Fruit fly (Drosophila melanogaster) whole organism, pupa: ENCODE data around the gene spel1.

Experiments used
- CG10348 ChIP-seq: fragments of 200-800 bp; sonication (Bioruptor generic); IDR thresholded peaks from 2 replicates; pipeline ENCODE4 v1.3.6; 2022; ENCODE audit warnings: missing biosample characterization, missing genetic modification characterization
- CG12605 ChIP-seq: fragments of 200-800 bp; sonication (Bioruptor generic); IDR thresholded peaks from 2 replicates; pipeline ENCODE4 v1.3.6; 2022; ENCODE audit warnings: missing biosample characterization, missing genetic modification characterization
- CG13204 ChIP-seq: fragments of 200-800 bp; sonication (Bioruptor generic); optimal IDR thresholded peaks from 2 replicates; lab custom pipeline; 2018; ENCODE audit warnings: missing biosample characterization, mild to moderate bottlenecking, missing genetic modification characterization, moderate library complexity
- CG14655 ChIP-seq: fragments of 200-800 bp; sonication (Bioruptor generic); optimal IDR thresholded peaks from 3 replicates; lab custom pipeline; 2017; ENCODE audit warnings: mild to moderate bottlenecking, missing biosample characterization, missing genetic modification reagents, missing genetic modification characterization
- CG15710 ChIP-seq: fragments of 200-800 bp; sonication (Bioruptor generic); optimal IDR thresholded peaks from 2 replicates; lab custom pipeline; 2018; ENCODE audit warnings: missing biosample characterization, mild to moderate bottlenecking, missing genetic modification characterization, moderate library complexity
- CG17806 ChIP-seq: fragments of 200-800 bp; sonication (Bioruptor generic); optimal IDR thresholded peaks from 2 replicates; lab custom pipeline; 2018; ENCODE audit warnings: missing biosample characterization, mild to moderate bottlenecking, missing genetic modification characterization, moderate library complexity
- CG32121 ChIP-seq: fragments of 200-800 bp; sonication (Bioruptor generic); IDR thresholded peaks from 2 replicates; pipeline ENCODE4 v1.3.6; 2022; ENCODE audit warnings: missing biosample characterization, missing genetic modification characterization
- CG34367 ChIP-seq: fragments of 200-800 bp; sonication (Bioruptor generic); optimal IDR thresholded peaks from 2 replicates; lab custom pipeline; 2018; ENCODE audit warnings: missing biosample characterization, mild to moderate bottlenecking, missing genetic modification characterization
- CG4496 ChIP-seq: fragments of 200-800 bp; sonication (Bioruptor generic); IDR thresholded peaks from 3 replicates; pipeline ENCODE4 v1.3.6; 2022; ENCODE audit warnings: missing biosample characterization, missing genetic modification characterization
- CG8159 ChIP-seq: fragments of 200-800 bp; sonication (Bioruptor generic); optimal IDR thresholded peaks from 3 replicates; lab custom pipeline; 2018; ENCODE audit warnings: missing biosample characterization, mild to moderate bottlenecking, missing genetic modification characterization, moderate library complexity
- CG8301 ChIP-seq: fragments of 200-800 bp; sonication (Bioruptor generic); optimal IDR thresholded peaks from 2 replicates; lab custom pipeline; 2018; ENCODE audit warnings: missing biosample characterization, mild to moderate bottlenecking, missing genetic modification characterization
- CG9948 ChIP-seq: fragments of 200-800 bp; sonication (Bioruptor generic); optimal IDR thresholded peaks from 2 replicates; lab custom pipeline; 2018; ENCODE audit warnings: missing biosample characterization, mild to moderate bottlenecking, missing genetic modification characterization, moderate library complexity
- D1 ChIP-seq: fragments of 200-800 bp; sonication (Bioruptor generic); optimal IDR thresholded peaks from 2 replicates; lab custom pipeline; 2018; ENCODE audit warnings: missing biosample characterization, mild to moderate bottlenecking, missing genetic modification characterization, moderate library complexity
- EcR ChIP-seq: fragments of 200-800 bp; sonication (Bioruptor generic); optimal IDR thresholded peaks from 3 replicates; lab custom pipeline; 2019; ENCODE audit warnings: missing biosample characterization, missing genetic modification characterization, mild to moderate bottlenecking, moderate library complexity, missing genetic modification reagents
- Ets98B ChIP-seq: fragments of 200-800 bp; sonication (Bioruptor generic); IDR thresholded peaks from 2 replicates; pipeline ENCODE4 v1.3.6; 2022; ENCODE audit warnings: missing biosample characterization, missing genetic modification characterization
- Pif1A ChIP-seq: fragments of 200-800 bp; sonication (Bioruptor generic); optimal IDR thresholded peaks from 3 replicates; lab custom pipeline; 2016; ENCODE audit warnings: missing biosample characterization, missing genetic modification characterization
- Pif1B ChIP-seq: fragments of 200-800 bp; sonication (Bioruptor generic); optimal IDR thresholded peaks from 3 replicates; lab custom pipeline; 2016; ENCODE audit warnings: missing biosample characterization, missing genetic modification characterization
- Snoo ChIP-seq: fragments of 200-800 bp; sonication (Bioruptor generic); optimal IDR thresholded peaks from 3 replicates; lab custom pipeline; 2017; ENCODE audit warnings: missing biosample characterization, mild to moderate bottlenecking, missing genetic modification characterization, inconsistent platforms
- fd96Ca ChIP-seq: fragments of 200-800 bp; sonication (Bioruptor generic); IDR thresholded peaks from 3 replicates; pipeline ENCODE4 v1.3.6; 2022; ENCODE audit warnings: missing biosample characterization, missing genetic modification characterization
- gl ChIP-seq: fragments of 200-800 bp; sonication (Bioruptor generic); optimal IDR thresholded peaks from 2 replicates; lab custom pipeline; 2018; ENCODE audit warnings: missing biosample characterization, mild to moderate bottlenecking, missing genetic modification characterization
- rn ChIP-seq: fragments of 200-800 bp; sonication (Bioruptor generic); IDR thresholded peaks from 2 replicates; pipeline ENCODE4 v1.3.6; 2022; ENCODE audit warnings: missing biosample characterization, missing genetic modification characterization

Gene spel1

DNA sequence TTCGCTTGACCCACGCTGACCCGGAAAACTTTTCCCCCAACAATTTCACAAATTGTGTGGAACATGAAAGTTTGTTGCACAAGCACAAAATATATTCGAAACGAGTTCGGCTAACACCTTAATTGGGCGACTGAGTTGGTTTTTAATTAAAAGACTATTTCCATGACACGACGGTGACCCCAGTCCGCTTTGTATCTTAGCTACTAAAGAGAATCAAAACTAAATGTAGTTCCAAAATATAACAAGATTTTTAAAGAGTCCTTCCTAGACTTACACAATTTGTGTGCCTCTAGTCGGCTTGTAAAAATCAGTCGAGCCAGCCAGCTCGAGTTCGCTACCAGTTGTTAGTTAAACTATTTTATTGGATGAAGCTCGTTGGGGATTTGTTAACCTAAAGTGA is 23.9 kb upstream of the spel1 start, which contains the start of gene CG15286:
Gene CG15286, plus strand, starts transcription at position 301 of the 400 bp plus-strand sequence.
- TF ChIP-seq CG34367 (tag; lab: Kevin White, UChicago): no peak
- no peak for TF ChIP-seq rn (GFP tag; lab: Robert Waterston, UW)

DNA sequence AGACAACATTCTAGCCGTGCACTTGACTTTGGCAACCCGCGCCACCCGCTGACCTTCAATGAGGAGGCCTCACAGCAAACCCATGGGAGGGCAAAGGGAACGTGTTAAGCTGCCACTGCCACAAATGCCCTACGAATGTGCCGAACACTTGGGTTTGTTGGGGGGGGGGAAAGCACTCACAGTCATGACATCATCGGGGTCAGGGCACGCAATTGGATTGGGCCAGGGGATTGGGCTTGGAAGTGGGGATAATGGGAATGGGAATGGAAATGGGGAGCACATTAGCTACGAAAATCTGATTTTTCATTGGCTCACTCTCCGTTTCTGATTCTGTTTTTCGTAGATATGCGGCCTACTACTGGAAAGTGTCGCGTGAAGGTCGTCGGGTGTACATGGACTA is 20.9 kb upstream of the spel1 start:
- no peak for TF ChIP-seq CG12605
- no peak for TF ChIP-seq CG8301 (tag; lab: Kevin White, UChicago)
- TF ChIP-seq Pif1A: no peak
- no peak for TF ChIP-seq EcR
- no peak for TF ChIP-seq rn (GFP tag; lab: Robert Waterston, UW)
- TF ChIP-seq CG13204 (GFP tag; lab: Kevin White, UChicago): no peak
- no peak for TF ChIP-seq D1 (tag; lab: Kevin White, UChicago)
- TF ChIP-seq Pif1B (GFP tag; lab: Kevin White, UChicago): no peak
- no peak for TF ChIP-seq CG17806 (tag; lab: Kevin White, UChicago)
- no peak for TF ChIP-seq gl (tag; lab: Kevin White, UChicago)
- TF ChIP-seq fd96Ca (GFP tag; lab: Robert Waterston, UW): no peak
- TF ChIP-seq CG15710 (tag; lab: Kevin White, UChicago): no peak
- TF ChIP-seq CG32121 (GFP tag; lab: Robert Waterston, UW): no peak
- no peak for TF ChIP-seq Ets98B (GFP tag; lab: Robert Waterston, UW)
- TF ChIP-seq CG10348: no peak
- TF ChIP-seq CG8159 (tag; lab: Kevin White, UChicago): no peak
- no peak for TF ChIP-seq CG4496 (GFP tag; lab: Robert Waterston, UW)

DNA sequence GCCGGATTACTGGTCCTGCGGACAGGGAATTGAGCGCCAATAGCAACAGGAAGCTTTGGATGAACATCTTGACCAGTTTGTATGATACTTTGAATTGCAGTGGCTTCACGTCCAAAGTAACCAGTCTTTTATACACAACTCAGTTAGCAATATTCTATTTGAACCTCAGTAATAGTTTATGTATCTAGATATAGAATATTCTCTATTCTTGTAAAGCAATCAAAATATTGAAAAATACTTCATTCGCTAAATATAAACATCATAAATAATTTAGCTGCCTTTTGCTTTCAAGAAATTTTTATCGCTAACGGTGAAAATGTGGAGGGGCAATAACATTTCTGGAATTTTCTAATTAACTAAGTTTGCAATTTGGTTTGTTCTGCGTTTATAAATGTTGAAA is 15.3 kb upstream of the spel1 start, which contains the start of gene Send2:
Gene Send2, minus strand, starts transcription at position 101 of the 400 bp plus-strand sequence.
- no peak for TF ChIP-seq CG8159 (tag; lab: Kevin White, UChicago)
- TF ChIP-seq CG14655 (GFP tag; lab: Kevin White, UChicago): no peak
- TF ChIP-seq CG9948 (tag; lab: Kevin White, UChicago): no peak
- no peak for TF ChIP-seq CG10348
- TF ChIP-seq gl (tag; lab: Kevin White, UChicago): no peak
- TF ChIP-seq CG15710 (tag; lab: Kevin White, UChicago): no peak
- no peak for TF ChIP-seq CG32121 (GFP tag; lab: Robert Waterston, UW)
- TF ChIP-seq Snoo: no peak
- TF ChIP-seq CG4496 (GFP tag; lab: Robert Waterston, UW): no peak
- no peak for TF ChIP-seq Pif1A
- no peak for TF ChIP-seq Ets98B (GFP tag; lab: Robert Waterston, UW)
- TF ChIP-seq EcR: no peak
- no peak for TF ChIP-seq CG12605
- TF ChIP-seq CG17806 (tag; lab: Kevin White, UChicago): no peak
- TF ChIP-seq fd96Ca (GFP tag; lab: Robert Waterston, UW): no peak
- no peak for TF ChIP-seq CG13204 (GFP tag; lab: Kevin White, UChicago)
- TF ChIP-seq CG8301 (tag; lab: Kevin White, UChicago): no peak
- no peak for TF ChIP-seq rn (GFP tag; lab: Robert Waterston, UW)

DNA sequence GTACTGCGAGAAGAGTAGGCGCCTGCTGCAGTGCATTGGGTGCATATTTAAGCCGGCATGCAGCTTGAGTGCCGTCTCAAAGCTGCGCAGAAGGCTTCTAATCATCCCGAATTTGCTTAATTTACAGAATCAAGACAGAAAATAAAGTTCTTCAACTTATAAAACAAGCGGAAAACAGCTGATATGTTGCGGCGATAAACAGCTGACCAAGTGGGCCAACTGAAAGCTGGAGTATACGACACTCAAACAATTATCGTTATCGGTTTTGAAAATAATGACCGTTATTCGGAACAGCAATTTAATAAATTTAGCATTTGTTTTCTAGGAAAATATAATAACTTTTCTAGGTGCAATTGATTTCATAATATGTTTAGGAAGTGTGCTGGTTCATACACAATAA is 13.3 kb upstream of the spel1 start, which contains the start of gene mTTF:
Gene mTTF, minus strand, starts transcription at position 189 of the 400 bp plus-strand sequence.
- TF ChIP-seq Ets98B (GFP tag; lab: Robert Waterston, UW) (no peak), CG12605 (no peak), CG4496 (GFP tag; lab: Robert Waterston, UW) (0 out of 3 replicates have a peak, but pooled peaks have one; percentile 7), Pif1B (GFP tag; lab: Kevin White, UChicago) (no peak)

DNA sequence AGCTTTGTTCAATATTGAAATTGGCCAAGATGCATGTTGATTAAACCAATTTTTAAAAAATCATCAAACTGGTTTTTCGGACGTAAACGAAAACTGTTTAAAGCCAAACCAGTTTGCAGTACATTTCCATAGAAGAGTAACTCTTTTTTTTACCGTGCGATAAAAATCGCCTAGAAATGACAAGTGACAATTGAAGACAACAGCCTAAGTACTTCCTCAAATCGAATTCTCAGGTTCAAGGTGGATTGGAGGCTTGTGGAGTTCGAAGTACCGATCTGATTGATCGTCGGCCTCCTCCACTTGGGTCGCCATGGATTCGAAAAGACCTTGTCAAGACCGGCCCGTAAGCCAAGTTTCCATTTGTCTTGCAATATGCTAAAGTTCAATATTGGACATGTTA is 11.3 kb upstream of the spel1 start:
- TF ChIP-seq CG9948 (tag; lab: Kevin White, UChicago) (no peak), CG8159 (tag; lab: Kevin White, UChicago) (no peak), rn (GFP tag; lab: Robert Waterston, UW) (no peak), CG4496 (GFP tag; lab: Robert Waterston, UW) (no peak), CG15710 (tag; lab: Kevin White, UChicago) (no peak)

- no peak for TF ChIP-seq CG34367 (tag; lab: Kevin White, UChicago)
- TF ChIP-seq CG10348: no peak
- no peak for TF ChIP-seq CG8159 (tag; lab: Kevin White, UChicago)
- no peak for TF ChIP-seq Pif1A
- no peak for TF ChIP-seq EcR
Measured at dm6 chr2L:14351441-14352127, 10.3 kb upstream of the spel1 start, which contains the start of gene CG43052. Gene CG43052 (plus strand): TSS chr2L:14352077.
